Fruit fly (Drosophila melanogaster): Measurements from ENCODE around the gene cype.

DNA sequence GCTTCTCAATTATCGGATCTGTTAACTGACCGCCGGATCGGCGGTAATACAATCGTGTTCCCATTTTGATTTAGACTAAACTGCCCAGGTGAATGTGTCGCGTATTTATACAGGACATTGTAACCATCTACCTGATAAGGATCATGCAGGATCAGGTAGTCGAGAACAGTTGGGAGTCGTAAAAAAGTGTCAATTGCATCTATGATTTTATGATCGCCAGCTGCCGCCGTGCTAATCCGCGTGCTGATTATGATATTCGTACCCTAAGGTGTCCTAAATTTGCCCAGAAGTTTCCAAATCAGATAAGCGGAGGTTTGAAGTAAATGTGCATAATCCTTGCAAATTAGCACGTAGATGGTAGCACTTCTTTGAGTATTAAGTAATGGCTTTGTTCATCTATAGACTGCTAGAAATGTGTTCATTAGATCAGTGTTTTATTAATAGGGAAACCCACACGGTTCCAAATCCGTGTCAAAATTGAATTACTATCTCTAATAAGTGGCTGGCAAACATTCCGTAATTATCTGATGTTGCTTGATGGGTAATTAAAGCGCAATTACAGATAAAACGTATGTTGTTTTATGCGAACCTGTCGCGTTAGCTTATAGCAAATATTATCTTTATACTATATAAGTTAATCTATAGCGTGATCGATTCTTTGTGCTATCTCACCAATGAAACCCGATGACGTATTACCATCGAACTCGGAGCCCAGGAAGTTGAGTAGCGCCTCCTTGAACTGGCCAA is 49.6 kb upstream of the cype start:
- TF ChIP-seq bab1 (GFP tag; optimal IDR thresholded peaks at IDR 0.05) = no peak
- TF ChIP-seq Clk (GFP tag; optimal IDR thresholded peaks at IDR 0.05) = no peak
- TF ChIP-seq ovo (GFP tag; optimal IDR thresholded peaks at IDR 0.05) = no peak
- TF ChIP-seq CG12768 (GFP tag; optimal IDR thresholded peaks at IDR 0.05) = no peak
- TF ChIP-seq CG14711 (tag; optimal IDR thresholded peaks at IDR 0.05) = no peak
- TF ChIP-seq kay (GFP tag; ENCODE audit: borderline replicate concordance) = no peak
- no peak for TF ChIP-seq CG7101 (tag; optimal IDR thresholded peaks at IDR 0.05)
- TF ChIP-seq CG11617 (GFP tag; optimal IDR thresholded peaks at IDR 0.05) = no peak
- TF ChIP-seq pad (GFP tag; optimal IDR thresholded peaks at IDR 0.05) = no peak

All from whole organism, adult.